Fruit fly (Drosophila melanogaster) S2 (cell line): Measurements from ENCODE around the gene Polr2I.

ENCODE experiments used
- CG8478 ChIP-seq: fragments of >200 bp; optimal IDR thresholded peaks from 2 replicates; lab custom pipeline; 2018
- CTCF ChIP-seq, 2 experiments: fragments of >200 bp; optimal IDR thresholded peaks; 2 replicates each; lab custom pipeline; 2018

- no peak for TF ChIP-seq CG8478 (lab: Kevin White, UChicago)
- TF ChIP-seq CTCF (optimal IDR thresholded peaks at IDR 0.05; lab: Kevin White, UChicago) = no peak
Measured at dm6 chr3R:14356619-14357018, 47.7 kb downstream of the Polr2I start.
